Worm (Caenorhabditis elegans) whole organism, L4 larva: Measurements from ENCODE around the gene par-3.

ENCODE experiments used
- D1046.2 ChIP-seq: fragments of 200-800 bp; sonication (Bioruptor generic); IDR thresholded peaks from 2 replicates; pipeline ENCODE4 v1.3.6; 2022; ENCODE audit warnings: missing genetic modification characterization, missing compliant biosample characterization
- F26F4.8 ChIP-seq: fragments of 200-800 bp; sonication (Bioruptor generic); conservative IDR thresholded peaks from 2 replicates; pipeline ENCODE4 v1.3.6; 2022; ENCODE audit warnings: missing genetic modification characterization, missing compliant biosample characterization
- F49E8.2 ChIP-seq: sonication (generic microtip); optimal IDR thresholded peaks from 2 replicates; lab custom pipeline; 2016; ENCODE audit warnings: missing compliant biosample characterization, mild to moderate bottlenecking, missing genetic modification characterization, borderline replicate concordance
- Y75B8A.6 ChIP-seq: fragments of 200-800 bp; sonication (Bioruptor generic); IDR thresholded peaks from 2 replicates; pipeline ENCODE4 v1.3.6; 2022; ENCODE audit warnings: missing genetic modification reagents, missing genetic modification characterization, missing compliant biosample characterization
- arid-1 ChIP-seq: fragments of 200-800 bp; sonication (Bioruptor generic); conservative IDR thresholded peaks from 2 replicates; pipeline ENCODE4 v1.3.6; 2022; ENCODE audit warnings: missing genetic modification reagents, missing genetic modification characterization, missing compliant biosample characterization
- ceh-20 ChIP-seq: fragments of 200-800 bp; sonication (Bioruptor generic); IDR thresholded peaks from 2 replicates; pipeline ENCODE4 v1.3.6; 2022; ENCODE audit warnings: missing genetic modification reagents, missing genetic modification characterization, missing compliant biosample characterization
- ceh-82 ChIP-seq: sonication (generic microtip); optimal IDR thresholded peaks from 2 replicates; lab custom pipeline; 2017; ENCODE audit warnings: missing biosample characterization, missing genetic modification characterization
- cey-2 ChIP-seq: sonication (generic microtip); optimal IDR thresholded peaks from 3 replicates; lab custom pipeline; 2017; ENCODE audit warnings: missing genetic modification characterization, mild to moderate bottlenecking, missing compliant biosample characterization, antibody characterized with exemption, borderline replicate concordance; ENCODE audit not compliant: insufficient read depth
- daf-16 ChIP-seq, 3 experiments: sonication (generic microtip); optimal IDR thresholded peaks; 2 replicates each; lab custom pipeline; 2016 to 2017; ENCODE audit warnings: missing genetic modification characterization in 3 of 3, missing genetic modification reagents in 3 of 3, mild to moderate bottlenecking in 2 of 3, missing compliant biosample characterization in 2 of 3, missing biosample characterization in 1 of 3, moderate library complexity in 1 of 3
- daf-8 ChIP-seq: fragments of 200-800 bp; sonication (Bioruptor generic); IDR thresholded peaks from 2 replicates; pipeline ENCODE4 v1.3.6; 2022; ENCODE audit warnings: missing genetic modification characterization, missing compliant biosample characterization
- dmd-8 ChIP-seq: fragments of 200-800 bp; sonication (Bioruptor generic); IDR thresholded peaks from 2 replicates; pipeline ENCODE4 v1.3.6; 2022; ENCODE audit warnings: missing genetic modification characterization, missing compliant biosample characterization
- dpl-1 ChIP-seq: fragments of 150-350 bp; optimal IDR thresholded peaks from 2 replicates; lab custom pipeline; 2014; ENCODE audit warnings: missing biosample characterization, missing genetic modification reagents, missing genetic modification characterization
- duxl-1 ChIP-seq: sonication (generic microtip); optimal IDR thresholded peaks from 2 replicates; lab custom pipeline; 2016; ENCODE audit warnings: mild to moderate bottlenecking, missing genetic modification characterization, moderate library complexity, missing compliant biosample characterization; ENCODE audit not compliant: poor library complexity
- egl-27 ChIP-seq: sonication (generic microtip); optimal IDR thresholded peaks from 3 replicates; lab custom pipeline; 2017; ENCODE audit warnings: missing biosample characterization, missing genetic modification reagents, missing genetic modification characterization
- gei-8 ChIP-seq: fragments of 200-800 bp; sonication (Bioruptor generic); optimal IDR thresholded peaks from 2 replicates; lab custom pipeline; 2018; ENCODE audit warnings: mild to moderate bottlenecking, missing genetic modification characterization, missing compliant biosample characterization
- hlh-30 ChIP-seq: sonication (generic microtip); optimal IDR thresholded peaks from 2 replicates; lab custom pipeline; 2017; ENCODE audit warnings: antibody characterized with exemption, mild to moderate bottlenecking, missing genetic modification characterization, missing compliant biosample characterization; ENCODE audit not compliant: insufficient read depth
- hmg-1.1 ChIP-seq: fragments of 200-800 bp; sonication (Bioruptor generic); IDR thresholded peaks from 2 replicates; pipeline ENCODE4 v1.3.6; 2022; ENCODE audit warnings: missing genetic modification reagents, missing genetic modification characterization, missing compliant biosample characterization
- lim-7 ChIP-seq: fragments of 200-800 bp; sonication (Bioruptor generic); IDR thresholded peaks from 2 replicates; pipeline ENCODE4 v1.3.6; 2022; ENCODE audit warnings: missing genetic modification characterization, missing compliant biosample characterization
- lin-1 ChIP-seq: fragments of 200-800 bp; sonication (Bioruptor generic); IDR thresholded peaks from 2 replicates; pipeline ENCODE4 v1.3.6; 2022; ENCODE audit warnings: missing genetic modification reagents, missing genetic modification characterization, missing compliant biosample characterization
- lin-13 ChIP-seq: fragments of 150-350 bp; optimal IDR thresholded peaks from 2 replicates; lab custom pipeline; 2014; ENCODE audit warnings: missing biosample characterization, missing genetic modification reagents, missing genetic modification characterization
- lin-39 ChIP-seq: fragments of 150-350 bp; optimal IDR thresholded peaks from 2 replicates; lab custom pipeline; 2014; ENCODE audit warnings: missing biosample characterization, missing genetic modification reagents, missing genetic modification characterization
- lir-3 ChIP-seq: sonication (generic microtip); optimal IDR thresholded peaks from 2 replicates; lab custom pipeline; 2016; ENCODE audit warnings: mild to moderate bottlenecking, missing genetic modification characterization, missing compliant biosample characterization
- lsy-2 ChIP-seq, 2 experiments: fragments of 150-350 bp in 1 of 2; sonication (generic microtip) in 1 of 2; optimal IDR thresholded peaks; 2 replicates each; lab custom pipeline; 2014 to 2017; ENCODE audit warnings: missing biosample characterization in 2 of 2, missing genetic modification characterization in 2 of 2
- mep-1 ChIP-seq: fragments of 150-350 bp; sonication (generic microtip); optimal IDR thresholded peaks from 3 replicates; lab custom pipeline; 2014; ENCODE audit warnings: missing biosample characterization, missing genetic modification characterization
- mes-2 ChIP-seq: sonication (generic microtip); optimal IDR thresholded peaks from 2 replicates; lab custom pipeline; 2016; ENCODE audit warnings: missing genotype, mild to moderate bottlenecking, missing genetic modification characterization, missing compliant biosample characterization; ENCODE audit not compliant: poor library complexity, severe bottlenecking
- nhr-10 ChIP-seq: fragments of 150-350 bp; optimal IDR thresholded peaks from 2 replicates; lab custom pipeline; 2014; ENCODE audit warnings: missing biosample characterization, missing genetic modification characterization
- nhr-102 ChIP-seq: sonication (generic microtip); optimal IDR thresholded peaks from 2 replicates; lab custom pipeline; 2016; ENCODE audit warnings: mild to moderate bottlenecking, missing genetic modification characterization, moderate library complexity, missing compliant biosample characterization
- nhr-111 ChIP-seq: fragments of 200-800 bp; sonication (Bioruptor generic); optimal IDR thresholded peaks from 2 replicates; lab custom pipeline; 2018; ENCODE audit warnings: mild to moderate bottlenecking, missing genetic modification characterization, missing compliant biosample characterization
- nhr-237 ChIP-seq: sonication (generic microtip); optimal IDR thresholded peaks from 2 replicates; lab custom pipeline; 2017; ENCODE audit warnings: missing biosample characterization, missing genetic modification characterization
- nhr-42 ChIP-seq: fragments of 200-800 bp; sonication (Bioruptor generic); IDR thresholded peaks from 2 replicates; pipeline ENCODE4 v1.3.6; 2022; ENCODE audit warnings: missing genetic modification characterization, missing compliant biosample characterization
- nhr-48 ChIP-seq: sonication (generic microtip); optimal IDR thresholded peaks from 2 replicates; lab custom pipeline; 2016; ENCODE audit warnings: mild to moderate bottlenecking, missing genetic modification characterization, missing compliant biosample characterization
- nhr-76 ChIP-seq: fragments of 150-350 bp; optimal IDR thresholded peaks from 2 replicates; lab custom pipeline; 2014; ENCODE audit warnings: missing biosample characterization, missing genetic modification characterization
- php-3 ChIP-seq: fragments of 200-800 bp; sonication (Bioruptor generic); IDR thresholded peaks from 2 replicates; pipeline ENCODE4 v1.3.6; 2022; ENCODE audit warnings: missing genetic modification reagents, missing genetic modification characterization, missing compliant biosample characterization
- pqm-1 ChIP-seq: sonication (generic microtip); optimal IDR thresholded peaks from 2 replicates; lab custom pipeline; 2017; ENCODE audit warnings: missing biosample characterization, missing genetic modification characterization
- sdz-12 ChIP-seq: fragments of 200-800 bp; sonication (Bioruptor generic); optimal IDR thresholded peaks from 2 replicates; lab custom pipeline; 2018; ENCODE audit warnings: mild to moderate bottlenecking, missing genetic modification characterization, missing compliant biosample characterization
- skn-1 ChIP-seq: fragments of 150-350 bp; optimal IDR thresholded peaks from 2 replicates; lab custom pipeline; 2014; ENCODE audit warnings: missing biosample characterization, missing genetic modification characterization
- snpc-4 ChIP-seq: fragments of 150-350 bp; optimal IDR thresholded peaks from 2 replicates; lab custom pipeline; 2014; ENCODE audit warnings: missing biosample characterization, missing genetic modification characterization
- tra-1 ChIP-seq: fragments of 200-800 bp; sonication (Bioruptor generic); IDR thresholded peaks from 2 replicates; pipeline ENCODE4 v1.3.6; 2022; ENCODE audit warnings: missing genetic modification reagents, missing genetic modification characterization, missing compliant biosample characterization
- unc-130 ChIP-seq: sonication (generic microtip); optimal IDR thresholded peaks from 2 replicates; lab custom pipeline; 2016; ENCODE audit warnings: missing genetic modification reagents, missing genetic modification characterization, missing compliant biosample characterization
- unc-62 ChIP-seq, 3 experiments: fragments of 150-350 bp in 1 of 3; sonication (generic microtip); optimal IDR thresholded peaks in 2 of 3; peaks in 1 of 3; 1 replicate in 1 of 3; 2 replicates in 2 of 3; lab custom pipeline; 2014 to 2017; ENCODE audit warnings: missing biosample characterization in 3 of 3, missing genetic modification characterization in 3 of 3, missing genetic modification reagents in 3 of 3, missing genotype in 1 of 3
- zag-1 ChIP-seq: fragments of 150-350 bp; optimal IDR thresholded peaks from 2 replicates; lab custom pipeline; 2014; ENCODE audit warnings: missing biosample characterization, missing genetic modification characterization
- zfp-3 ChIP-seq: fragments of 200-800 bp; sonication (Bioruptor generic); conservative IDR thresholded peaks from 2 replicates; pipeline ENCODE4 v1.3.6; 2022; ENCODE audit warnings: missing genetic modification reagents, missing genetic modification characterization, missing compliant biosample characterization
- zip-11 ChIP-seq: fragments of 200-800 bp; sonication (Bioruptor generic); IDR thresholded peaks from 2 replicates; pipeline ENCODE4 v1.3.6; 2022; ENCODE audit warnings: missing genetic modification characterization, missing compliant biosample characterization

The par-3 gene

DNA sequence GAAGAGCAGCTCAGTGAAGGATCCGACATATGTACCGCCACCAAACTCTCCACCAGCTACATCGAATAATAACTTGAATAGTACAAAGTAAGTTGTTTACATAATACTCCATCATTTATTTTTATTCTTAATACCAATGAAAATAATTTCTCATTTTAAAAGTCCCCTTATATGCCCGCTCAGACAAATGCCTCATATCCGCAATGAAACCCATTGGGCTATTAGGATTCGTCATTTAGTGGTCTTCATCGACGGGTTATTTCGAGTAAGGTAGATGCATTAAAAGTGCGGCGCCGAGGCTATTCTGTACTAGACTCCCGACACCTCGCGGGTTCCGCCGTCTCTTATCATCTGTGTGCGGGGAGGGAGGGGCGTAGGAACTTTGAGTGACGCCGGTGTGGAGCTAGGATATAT lies 10.3 kb upstream of the par-3 start (continued):
- TF ChIP-seq daf-16 (GFP tag; optimal IDR thresholded peaks at IDR 0.05; lab: Kevin White, UChicago) (peak in 1 of 2 experiments; percentile 5), daf-16 (tag; optimal IDR thresholded peaks at IDR 0.05; lab: Kevin White, UChicago) (peak; percentile 63), F26F4.8 (no peak), Y75B8A.6 (GFP tag; lab: Robert Waterston, UW) (no peak), nhr-111 (no peak), arid-1 (GFP tag; lab: Robert Waterston, UW) (peak; percentile 33; the same call in 1 of the 2 replicates), zip-11 (no peak), cey-2 (no peak), D1046.2 (GFP tag; lab: Robert Waterston, UW) (no peak), tra-1 (no peak), daf-8 (no peak), skn-1 (no peak), nhr-42 (GFP tag; lab: Robert Waterston, UW) (0 out of 2 replicates have a peak, but pooled peaks have one; percentile 30), dpl-1 (GFP tag; lab: Kevin White, UChicago) (peak; percentile 21), F49E8.2 (peak; percentile 93), sdz-12 (GFP tag; lab: Kevin White, UChicago) (no peak), ceh-82 (tag; lab: Kevin White, UChicago) (no peak), mes-2 (peak; percentile 76), egl-27 (tag; lab: Kevin White, UChicago) (no peak), snpc-4 (peak; percentile 84), mep-1 (tag; lab: Kevin White, UChicago) (peak; percentile 57), dmd-8 (GFP tag; lab: Robert Waterston, UW) (no peak), lsy-2 (tag; optimal IDR thresholded peaks at IDR 0.05; lab: Kevin White, UChicago) (peak in 1 of 2 experiments; percentile 46), lin-13 (GFP tag; lab: Kevin White, UChicago) (peak; percentile 60), lin-1 (GFP tag; lab: Robert Waterston, UW) (0 out of 2 replicates have a peak, but pooled peaks have one; percentile 44), nhr-237 (tag; lab: Kevin White, UChicago) (no peak), hmg-1.1 (GFP tag; lab: Robert Waterston, UW) (no peak), zag-1 (tag; lab: Kevin White, UChicago) (no peak), lir-3 (tag; lab: Kevin White, UChicago) (no peak), nhr-102 (tag; lab: Kevin White, UChicago) (peak; percentile 62), nhr-10 (tag; lab: Kevin White, UChicago) (no peak), gei-8 (GFP tag; lab: Kevin White, UChicago) (no peak), nhr-48 (no peak), nhr-76 (tag; lab: Kevin White, UChicago) (no peak), duxl-1 (tag; lab: Kevin White, UChicago) (peak; percentile 74), unc-130 (GFP tag; lab: Kevin White, UChicago) (peak; percentile 64), ceh-20 (no peak), zfp-3 (GFP tag; lab: Robert Waterston, UW) (no peak), php-3 (GFP tag; lab: Robert Waterston, UW) (peak; percentile 67), lim-7 (GFP tag; lab: Robert Waterston, UW) (no peak), hlh-30 (tag; lab: Kevin White, UChicago) (peak; percentile 27), pqm-1 (peak; percentile 46), lin-39 (tag; lab: Kevin White, UChicago) (no peak), unc-62 (GFP tag; optimal IDR thresholded peaks at IDR 0.05 in 1 of 2; lab: Kevin White, UChicago) (no peak), unc-62 (tag; optimal IDR thresholded peaks at IDR 0.05; lab: Kevin White, UChicago) (no peak)
